Worm (Caenorhabditis elegans): ENCODE results near the gene C05D10.4.

C05D10.4 gene

DNA sequence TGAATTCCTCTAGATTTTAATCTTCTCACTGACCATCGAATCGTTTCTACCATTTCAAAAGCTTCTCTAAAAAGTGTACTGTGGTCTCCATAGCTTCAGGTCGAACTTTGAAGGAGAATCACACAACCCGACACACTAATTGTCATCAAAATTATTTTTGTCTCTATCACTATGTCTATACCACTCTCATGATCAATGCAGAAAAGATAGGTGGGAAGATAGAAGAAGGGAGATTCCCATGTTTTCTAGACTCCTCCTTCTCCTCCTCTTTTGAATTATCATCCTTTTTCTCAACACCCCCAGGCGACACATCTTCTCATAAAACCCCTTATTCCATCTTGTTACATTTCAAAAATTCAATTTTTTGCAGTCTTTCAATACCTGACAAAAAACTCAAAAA is 43.2 kb upstream of the C05D10.4 start, which contains the start of gene Y42G9A.3 (continued):
- TF ChIP-seq dsc-1 (tag; optimal IDR thresholded peaks at IDR 0.05) (no peak), sup-37 (GFP tag; optimal IDR thresholded peaks at IDR 0.05) (no peak), lin-39 (tag; optimal IDR thresholded peaks at IDR 0.05) (no peak), nhr-12 (tag; optimal IDR thresholded peaks at IDR 0.05) (no peak), egl-27 (tag; optimal IDR thresholded peaks at IDR 0.05) (no peak), F16B12.6 (tag; optimal IDR thresholded peaks at IDR 0.05) (no peak), lsy-2 (tag; optimal IDR thresholded peaks at IDR 0.05) (no peak), lin-35 (GFP tag; optimal IDR thresholded peaks at IDR 0.05) (peak in 1 of 2 experiments; percentile 47), lin-15B (tag; optimal IDR thresholded peaks at IDR 0.05) (no peak), ceh-8 (GFP tag; optimal IDR thresholded peaks at IDR 0.05) (no peak), nhr-19 (GFP tag; conservative IDR thresholded peaks at IDR 0.05) (no peak; the same call in 1 of the 2 replicates), xbp-1 (tag; optimal IDR thresholded peaks at IDR 0.05) (no peak), nhr-47 (tag; optimal IDR thresholded peaks at IDR 0.05) (no peak), mef-2 (tag; optimal IDR thresholded peaks at IDR 0.05) (no peak)

DNA sequence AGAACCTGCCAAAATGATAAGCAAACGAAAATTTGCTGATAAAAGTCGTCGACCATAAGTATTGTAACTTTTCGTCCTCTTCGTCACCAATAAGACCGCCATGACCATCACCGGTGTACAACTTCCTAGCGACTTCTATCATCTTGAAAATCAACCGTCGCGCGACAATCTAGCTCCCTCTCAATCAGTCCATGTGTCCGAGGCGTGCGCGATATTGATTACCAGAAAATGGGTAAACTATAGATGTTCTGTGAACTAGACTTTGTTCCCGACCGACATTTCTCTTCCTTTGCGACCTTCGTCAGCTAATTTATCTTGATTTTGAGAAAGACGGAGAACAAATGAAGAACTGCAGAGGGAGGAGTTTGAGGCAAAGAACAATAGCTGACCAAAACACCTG is 42.6 kb upstream of the C05D10.4 start:
- TF ChIP-seq unc-130 (tag; optimal IDR thresholded peaks at IDR 0.05) (peak; percentile 38), alr-1 (tag; optimal IDR thresholded peaks at IDR 0.05; ENCODE audit: borderline replicate concordance) (no peak), lin-14 (GFP tag; optimal IDR thresholded peaks at IDR 0.05) (peak; percentile 46), nhr-85 (tag) (peak; percentile 88), pqm-1 (tag; optimal IDR thresholded peaks at IDR 0.05) (no peak), elt-3 (tag; optimal IDR thresholded peaks at IDR 0.05) (peak in 5 of 6 experiments; percentile 40 to 90 (median 79)), tbx-2 (tag; optimal IDR thresholded peaks at IDR 0.05) (peak; percentile 50), sox-4 (tag; optimal IDR thresholded peaks at IDR 0.05) (no peak), nhr-84 (tag; optimal IDR thresholded peaks at IDR 0.05) (no peak), sptf-1 (tag; optimal IDR thresholded peaks at IDR 0.05) (no peak), rnt-1 (tag; optimal IDR thresholded peaks at IDR 0.05) (peak; percentile 5), mep-1 (tag; optimal IDR thresholded peaks at IDR 0.05) (peak; percentile 45), zip-4 (GFP tag; optimal IDR thresholded peaks at IDR 0.05) (no peak), mdl-1 (tag; optimal IDR thresholded peaks at IDR 0.05) (peak in 1 of 2 experiments; percentile 55), egl-27 (tag; optimal IDR thresholded peaks at IDR 0.05) (no peak), hlh-17 (GFP tag; optimal IDR thresholded peaks at IDR 0.05; ENCODE audit: borderline replicate concordance) (no peak), irx-1 (tag; optimal IDR thresholded peaks at IDR 0.05) (no peak), snu-23 (GFP tag; optimal IDR thresholded peaks at IDR 0.05) (peak; percentile 37), snpc-4 (tag; optimal IDR thresholded peaks at IDR 0.05) (no peak), ceh-63 (GFP tag; optimal IDR thresholded peaks at IDR 0.05) (no peak), ceh-82 (tag; optimal IDR thresholded peaks at IDR 0.05) (no peak), aly-2 (tag; optimal IDR thresholded peaks at IDR 0.05) (no peak), ztf-11 (tag; optimal IDR thresholded peaks at IDR 0.05) (no peak), nhr-19 (GFP tag; conservative IDR thresholded peaks at IDR 0.05) (peak; percentile 67), tlp-1 (tag; optimal IDR thresholded peaks at IDR 0.05) (no peak), fkh-10 (GFP tag; optimal IDR thresholded peaks at IDR 0.05) (no peak), lin-15B (tag; optimal IDR thresholded peaks at IDR 0.05) (no peak), ceh-8 (GFP tag; optimal IDR thresholded peaks at IDR 0.05) (no peak), fos-1 (tag; optimal IDR thresholded peaks at IDR 0.05) (no peak), blmp-1 (tag; optimal IDR thresholded peaks at IDR 0.05) (peak; percentile 73), nhr-77 (tag; optimal IDR thresholded peaks at IDR 0.05) (no peak), lir-3 (tag; optimal IDR thresholded peaks at IDR 0.05; ENCODE audit: poor library complexity) (no peak), nhr-71 (tag; optimal IDR thresholded peaks at IDR 0.05) (peak; percentile 55), skn-1 (tag; optimal IDR thresholded peaks at IDR 0.05) (no peak), egl-13 (tag; optimal IDR thresholded peaks at IDR 0.05) (no peak), nhr-76 (tag; optimal IDR thresholded peaks at IDR 0.05) (no peak), nhr-47 (tag; optimal IDR thresholded peaks at IDR 0.05) (peak; percentile 16), unc-86 (tag; optimal IDR thresholded peaks at IDR 0.05) (no peak), dpl-1 (GFP tag; optimal IDR thresholded peaks at IDR 0.05) (peak in 1 of 3 experiments; percentile 12), sup-37 (GFP tag; optimal IDR thresholded peaks at IDR 0.05) (no peak), nhr-28 (tag; optimal IDR thresholded peaks at IDR 0.05) (no peak), lsy-2 (tag; optimal IDR thresholded peaks at IDR 0.05) (peak in 1 of 2 experiments; percentile 4), nhr-20 (tag; optimal IDR thresholded peaks at IDR 0.05) (peak; percentile 74)

Measured in whole organism, L1 larva.